Worm (Caenorhabditis elegans) whole organism, L4 larva: Measurements from ENCODE around the gene lgc-1.

Source experiments
- D1046.2 ChIP-seq: fragments of 200-800 bp; sonication (Bioruptor generic); IDR thresholded peaks from 2 replicates; pipeline ENCODE4 v1.3.6; 2022; ENCODE audit warnings: missing genetic modification characterization, missing compliant biosample characterization
- F49E8.2 ChIP-seq: sonication (generic microtip); optimal IDR thresholded peaks from 2 replicates; lab custom pipeline; 2016; ENCODE audit warnings: missing compliant biosample characterization, mild to moderate bottlenecking, missing genetic modification characterization, borderline replicate concordance
- Y105C5A.15 ChIP-seq: fragments of 200-800 bp; sonication (Bioruptor generic); IDR thresholded peaks from 2 replicates; pipeline ENCODE4 v1.3.6; 2022; ENCODE audit warnings: missing genetic modification characterization, missing compliant biosample characterization
- ceh-82 ChIP-seq: sonication (generic microtip); optimal IDR thresholded peaks from 2 replicates; lab custom pipeline; 2017; ENCODE audit warnings: missing biosample characterization, missing genetic modification characterization
- hlh-30 ChIP-seq: sonication (generic microtip); optimal IDR thresholded peaks from 2 replicates; lab custom pipeline; 2017; ENCODE audit warnings: antibody characterized with exemption, mild to moderate bottlenecking, missing genetic modification characterization, missing compliant biosample characterization; ENCODE audit not compliant: insufficient read depth
- skn-1 ChIP-seq: fragments of 150-350 bp; optimal IDR thresholded peaks from 2 replicates; lab custom pipeline; 2014; ENCODE audit warnings: missing biosample characterization, missing genetic modification characterization
- unc-39 ChIP-seq: sonication (generic microtip); optimal IDR thresholded peaks from 2 replicates; lab custom pipeline; 2017; ENCODE audit warnings: missing biosample characterization, missing genetic modification characterization

DNA sequence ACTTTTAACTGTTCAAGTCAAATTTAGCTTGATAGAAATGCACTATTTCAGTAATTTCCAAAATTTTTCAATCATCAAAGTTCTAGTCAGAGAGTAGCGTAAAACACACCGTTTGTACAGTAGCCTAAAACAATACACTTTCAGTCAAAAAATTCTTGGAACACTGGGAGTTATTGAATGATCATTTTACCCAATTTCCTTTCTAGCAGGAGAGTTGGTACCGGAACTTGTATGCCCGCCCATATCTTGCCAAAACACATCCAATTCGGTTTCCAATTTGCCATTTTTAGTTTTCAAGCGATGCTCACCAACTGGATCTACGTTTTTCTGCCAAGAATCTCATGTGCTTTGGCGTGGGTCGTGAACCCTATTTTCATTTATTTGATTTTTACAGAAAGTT, 30.5 kb upstream of the lgc-1 start, which contains the start of gene srj-39:
- TF ChIP-seq Y105C5A.15 (no peak), D1046.2 (no peak), F49E8.2 (tag; lab: Kevin White, UChicago) (no peak), hlh-30 (no peak), skn-1 (tag; lab: Kevin White, UChicago) (no peak), ceh-82 (tag; lab: Kevin White, UChicago) (no peak), unc-39 (tag; lab: Kevin White, UChicago) (no peak)
